Worm (Caenorhabditis elegans): ENCODE data around the gene C08G5.6.

C08G5.6 gene

ce11 chrII:732393-732792 is 38.0 kb upstream of the C08G5.6 start:
- no peak for TF ChIP-seq pha-4 (tag; optimal IDR thresholded peaks at IDR 0.05)
- TF ChIP-seq lin-13 (tag; optimal IDR thresholded peaks at IDR 0.05) = peak; percentile 30
- peak; percentile 72 for TF ChIP-seq lsy-2 (tag; optimal IDR thresholded peaks at IDR 0.05)

DNA sequence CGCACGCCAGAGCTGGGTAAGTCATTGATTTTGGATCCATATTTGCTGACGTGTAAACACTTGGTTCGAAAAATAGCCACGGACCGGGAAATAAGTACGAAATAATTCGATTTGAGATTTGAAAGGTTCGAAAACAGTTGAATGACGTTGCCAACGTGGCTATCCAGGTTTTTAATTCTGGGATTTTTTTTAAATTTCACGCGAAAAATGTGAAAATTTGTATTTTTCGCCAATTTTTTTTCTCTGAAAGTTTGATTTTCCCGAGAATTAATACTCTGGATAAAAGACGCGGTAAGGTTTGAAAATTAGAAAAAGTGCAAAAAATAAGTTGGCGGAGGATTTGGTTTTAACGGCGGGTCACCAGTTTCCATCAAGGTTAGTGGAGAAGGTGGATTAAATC is 29.5 kb upstream of the C08G5.6 start, which contains the start of gene fbxc-48:
fbxc-48 (minus strand) TSS at position 101 of the 400 bp plus-strand sequence.
- TF ChIP-seq lsy-2 (tag; optimal IDR thresholded peaks at IDR 0.05) = no peak
- TF ChIP-seq unc-39 (tag; optimal IDR thresholded peaks at IDR 0.05) = no peak
- no peak for TF ChIP-seq lin-13 (tag; optimal IDR thresholded peaks at IDR 0.05)
- no peak for TF ChIP-seq ceh-39 (tag; optimal IDR thresholded peaks at IDR 0.05)
- no peak for TF ChIP-seq sptf-1 (tag; optimal IDR thresholded peaks at IDR 0.05)
- TF ChIP-seq bed-3 (GFP tag; optimal IDR thresholded peaks at IDR 0.05) = no peak
- no peak for TF ChIP-seq mab-5 (tag; optimal IDR thresholded peaks at IDR 0.05)
- TF ChIP-seq cnd-1 (tag; optimal IDR thresholded peaks at IDR 0.05) = no peak
- TF ChIP-seq nhr-76 (tag; optimal IDR thresholded peaks at IDR 0.05) = no peak
- TF ChIP-seq mep-1 (tag; optimal IDR thresholded peaks at IDR 0.05) = no peak

DNA sequence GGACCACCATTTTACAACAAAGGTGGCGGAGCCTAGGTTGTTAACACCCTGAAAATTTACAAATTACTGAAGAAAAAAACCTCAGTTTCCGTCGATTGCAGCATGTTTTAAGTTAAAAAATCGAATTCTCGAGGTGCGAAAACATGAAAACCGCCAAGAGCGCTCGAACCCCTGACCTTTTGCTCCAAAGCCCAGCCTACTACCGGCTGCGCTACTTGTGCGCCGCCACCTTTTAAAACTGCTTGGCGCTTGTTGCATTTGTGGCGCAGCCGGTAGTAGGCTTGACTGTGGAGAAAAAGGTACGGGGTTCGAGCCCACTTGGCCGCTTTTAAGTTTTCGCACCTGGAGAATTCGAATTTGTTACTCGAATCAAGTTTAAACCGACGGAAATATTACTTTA is 20.2 kb upstream of the C08G5.6 start, which contains the start of gene snt-6:
snt-6 (minus strand) TSS at position 58 of the 400 bp plus-strand sequence.
- TF ChIP-seq M03D4.4 (tag; optimal IDR thresholded peaks at IDR 0.05) (no peak), snpc-4 (tag; optimal IDR thresholded peaks at IDR 0.05) (no peak), bed-3 (GFP tag; optimal IDR thresholded peaks at IDR 0.05) (no peak)

DNA sequence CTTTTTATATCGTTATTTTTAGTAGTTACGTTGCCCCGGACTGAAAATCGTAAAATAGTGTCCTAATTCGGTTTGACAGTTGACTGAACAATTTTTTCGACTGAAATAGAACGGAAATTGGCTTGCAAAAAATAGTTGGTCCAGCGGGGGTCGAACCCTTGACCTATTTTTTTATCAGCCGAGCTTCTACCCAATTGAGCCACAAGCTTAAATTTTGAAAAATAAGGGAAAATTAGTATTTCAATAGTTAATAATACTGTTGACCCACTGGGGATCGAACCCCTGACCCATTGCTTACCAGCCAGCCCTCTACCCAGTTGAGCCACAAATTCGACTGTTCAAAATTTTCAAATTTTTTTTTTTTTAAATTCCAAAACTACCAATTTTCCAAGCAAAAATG is 18.5 kb upstream of the C08G5.6 start:
- TF ChIP-seq sem-2 (GFP tag; optimal IDR thresholded peaks at IDR 0.05) = no peak
- no peak for TF ChIP-seq ztf-11 (tag; optimal IDR thresholded peaks at IDR 0.05)
- no peak for TF ChIP-seq lin-32 (GFP tag; optimal IDR thresholded peaks at IDR 0.05)
- no peak for TF ChIP-seq ham-2 (GFP tag; optimal IDR thresholded peaks at IDR 0.05)
- TF ChIP-seq hlh-1 (tag; optimal IDR thresholded peaks at IDR 0.05) = no peak
- TF ChIP-seq lin-13 (tag; optimal IDR thresholded peaks at IDR 0.05) = no peak
- no peak for TF ChIP-seq lsy-2 (tag; optimal IDR thresholded peaks at IDR 0.05)
- TF ChIP-seq ceh-39 (tag; optimal IDR thresholded peaks at IDR 0.05) = no peak
- no peak for TF ChIP-seq ceh-83 (GFP tag; optimal IDR thresholded peaks at IDR 0.05)

DNA sequence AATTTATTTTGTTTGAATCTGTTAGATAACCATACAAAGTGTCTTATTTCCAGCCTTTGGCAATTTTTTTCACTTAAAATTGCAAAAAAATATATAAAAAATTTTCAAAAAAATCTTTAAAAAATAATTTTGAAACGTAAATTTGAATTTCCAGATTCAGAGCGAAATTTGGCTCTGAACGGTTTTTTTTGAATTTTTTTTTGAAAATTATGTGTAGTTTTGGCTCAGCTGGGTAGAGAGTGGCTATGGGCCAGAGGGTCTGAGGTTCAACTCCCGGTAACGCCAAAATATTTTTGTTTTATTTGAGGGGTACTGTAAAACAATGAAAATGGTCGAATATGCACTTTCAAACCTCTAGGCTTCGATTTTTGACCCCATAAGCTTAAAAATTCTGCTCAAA is 16.9 kb upstream of the C08G5.6 start:
- no peak for TF ChIP-seq ces-1 (GFP tag; optimal IDR thresholded peaks at IDR 0.05)
- TF ChIP-seq sem-2 (GFP tag; optimal IDR thresholded peaks at IDR 0.05) = no peak
- TF ChIP-seq nhr-28 (tag; optimal IDR thresholded peaks at IDR 0.05) = no peak
- no peak for TF ChIP-seq tbx-8 (GFP tag; optimal IDR thresholded peaks at IDR 0.05)
- no peak for TF ChIP-seq pha-4 (tag; optimal IDR thresholded peaks at IDR 0.05)
- no peak for TF ChIP-seq nhr-76 (tag; optimal IDR thresholded peaks at IDR 0.05)
- no peak for TF ChIP-seq flh-1 (GFP tag; optimal IDR thresholded peaks at IDR 0.05)
- TF ChIP-seq unc-39 (tag; optimal IDR thresholded peaks at IDR 0.05) = no peak
- TF ChIP-seq unc-62 (GFP tag; optimal IDR thresholded peaks at IDR 0.05) = no peak
- TF ChIP-seq M03D4.4 (tag; optimal IDR thresholded peaks at IDR 0.05) = no peak
- no peak for TF ChIP-seq snpc-4 (tag; optimal IDR thresholded peaks at IDR 0.05)
- TF ChIP-seq sptf-1 (tag; optimal IDR thresholded peaks at IDR 0.05) = no peak
- no peak for TF ChIP-seq elt-1 (tag; optimal IDR thresholded peaks at IDR 0.05; ENCODE audit: borderline replicate concordance, insufficient read depth)
- TF ChIP-seq zip-8 (tag; optimal IDR thresholded peaks at IDR 0.05) = no peak

ce11 chrII:754971-755370 is 15.4 kb upstream of the C08G5.6 start:
- no peak for TF ChIP-seq snpc-4 (tag; optimal IDR thresholded peaks at IDR 0.05)
- TF ChIP-seq blmp-1 (tag; optimal IDR thresholded peaks at IDR 0.05) = no peak

DNA sequence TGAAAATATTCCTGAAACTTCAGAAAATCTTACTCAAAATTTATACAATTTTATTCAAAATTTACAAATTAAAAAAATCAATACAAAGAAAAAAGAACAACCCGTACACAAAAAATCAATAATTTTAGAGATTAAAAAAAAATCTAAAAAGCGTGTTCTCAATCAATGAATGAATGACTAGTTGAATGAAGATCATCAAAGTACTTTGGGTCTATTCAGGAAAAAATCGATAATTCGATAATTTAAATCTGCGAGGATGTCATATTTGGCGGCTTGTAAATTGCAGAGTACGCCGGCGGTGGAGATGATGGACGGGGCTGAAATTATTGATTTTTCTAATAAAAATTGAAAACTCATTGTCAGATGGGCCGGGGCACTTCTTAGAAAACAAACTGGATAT is 14.2 kb upstream of the C08G5.6 start:
- TF ChIP-seq nhr-237 (tag; optimal IDR thresholded peaks at IDR 0.05) = no peak
- no peak for TF ChIP-seq blmp-1 (tag; optimal IDR thresholded peaks at IDR 0.05)

All from whole organism, mixed stage, embryonic.